Worm (Caenorhabditis elegans) whole organism, late embryonic: ENCODE measurements around the gene F21C10.13.

ENCODE experiments used
- dmd-4 ChIP-seq: sonication (generic microtip); optimal IDR thresholded peaks from 2 replicates; lab custom pipeline; 2016; ENCODE audit warnings: borderline replicate concordance, missing genetic modification characterization, missing compliant biosample characterization
- madf-2 ChIP-seq: sonication (generic microtip); optimal IDR thresholded peaks from 2 replicates; lab custom pipeline; 2017; ENCODE audit warnings: missing genetic modification characterization, missing compliant biosample characterization
- nhr-11 ChIP-seq: fragments of 150-350 bp; optimal IDR thresholded peaks from 2 replicates; lab custom pipeline; 2014; ENCODE audit warnings: missing biosample characterization, missing genetic modification characterization
- pha-4 ChIP-seq: fragments of 150-350 bp; optimal IDR thresholded peaks from 2 replicates; lab custom pipeline; 2018; ENCODE audit warnings: missing biosample characterization, missing genetic modification reagents, missing genetic modification characterization

DNA sequence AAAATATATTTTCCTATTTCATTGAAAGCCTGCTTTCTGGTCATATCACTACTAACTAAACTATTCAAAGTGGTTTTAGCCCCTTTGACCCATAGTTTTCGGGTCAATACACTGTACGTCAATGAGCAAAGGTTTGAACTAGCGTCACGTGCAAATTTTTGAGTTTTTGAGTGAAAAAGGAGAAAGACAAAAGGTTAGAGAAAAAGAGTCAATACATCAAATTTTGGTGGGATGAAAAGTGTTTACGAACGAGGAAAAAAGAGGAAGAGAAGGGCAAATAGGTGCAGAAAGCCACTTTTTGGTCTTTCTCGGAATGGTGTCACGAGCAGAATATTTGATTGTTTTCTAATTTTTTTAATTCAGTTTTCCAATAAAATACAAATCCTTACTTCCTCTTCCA is 46.3 kb upstream of the F21C10.13 start:
- TF ChIP-seq nhr-11 (tag; lab: Kevin White, UChicago), result no peak
- no peak for TF ChIP-seq madf-2 (tag; lab: Kevin White, UChicago)
- TF ChIP-seq dmd-4 (tag; lab: Kevin White, UChicago), result no peak
- no peak for TF ChIP-seq pha-4 (tag; lab: Kevin White, UChicago)
